Worm (Caenorhabditis elegans): ENCODE measurements around the gene Y105C5B.11.

DNA sequence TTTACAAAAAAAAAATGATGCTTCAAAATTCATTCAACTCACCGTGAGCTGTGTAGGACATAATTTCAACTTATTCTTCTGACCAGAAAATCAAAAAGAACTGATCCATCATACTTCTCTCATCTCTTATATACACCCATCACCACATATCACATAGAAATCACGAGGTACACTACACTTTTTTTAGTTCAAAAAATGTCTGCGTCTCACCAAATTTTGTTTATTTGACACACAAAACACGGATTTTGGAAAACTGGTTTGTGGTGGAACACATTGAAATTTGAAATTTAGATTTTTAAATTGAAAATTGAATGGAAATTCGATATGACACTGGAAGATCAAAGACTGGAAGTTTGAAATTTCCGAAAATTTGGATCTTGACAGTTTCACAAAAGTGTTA lies 40.2 kb downstream of the Y105C5B.11 start, which contains the start of gene Y105C5B.5:
- no peak for TF ChIP-seq snpc-4 (tag; optimal IDR thresholded peaks at IDR 0.05)
- no peak for TF ChIP-seq nhr-2 (tag; optimal IDR thresholded peaks at IDR 0.05)
- no peak for TF ChIP-seq mep-1 (tag; optimal IDR thresholded peaks at IDR 0.05)
- no peak for TF ChIP-seq ztf-11 (tag; optimal IDR thresholded peaks at IDR 0.05)
- no peak for TF ChIP-seq pha-4 (tag; optimal IDR thresholded peaks at IDR 0.05)
- no peak for TF ChIP-seq nhr-237 (tag; optimal IDR thresholded peaks at IDR 0.05)
- no peak for TF ChIP-seq nhr-12 (tag; optimal IDR thresholded peaks at IDR 0.05)
- no peak for TF ChIP-seq cnd-1 (tag; optimal IDR thresholded peaks at IDR 0.05)
- TF ChIP-seq ces-1 (GFP tag; optimal IDR thresholded peaks at IDR 0.05) = no peak
- TF ChIP-seq hlh-1 (tag; optimal IDR thresholded peaks at IDR 0.05) = no peak

All from whole organism, mixed stage, embryonic.